Worm (Caenorhabditis elegans) whole organism, L4 larva: Measurements from ENCODE around the gene rbm-26.

Experiments
- F44E2.7 ChIP-seq: fragments of 200-800 bp; sonication (Bioruptor generic); IDR thresholded peaks from 2 replicates; pipeline ENCODE4 v2.1.2; 2022; ENCODE audit warnings: missing genetic modification characterization, missing compliant biosample characterization
- F49E8.2 ChIP-seq: sonication (generic microtip); optimal IDR thresholded peaks from 2 replicates; lab custom pipeline; 2016; ENCODE audit warnings: missing compliant biosample characterization, mild to moderate bottlenecking, missing genetic modification characterization, borderline replicate concordance
- T20F7.1 ChIP-seq: fragments of 200-800 bp; sonication (Bioruptor generic); optimal IDR thresholded peaks from 2 replicates; lab custom pipeline; 2018; ENCODE audit warnings: mild to moderate bottlenecking, missing genetic modification characterization, missing compliant biosample characterization
- T26A8.4 ChIP-seq: fragments of 200-800 bp; sonication (Bioruptor generic); IDR thresholded peaks from 2 replicates; pipeline ENCODE4 v1.3.6; 2022; ENCODE audit warnings: missing genetic modification characterization, missing compliant biosample characterization
- Y105C5A.15 ChIP-seq: fragments of 200-800 bp; sonication (Bioruptor generic); IDR thresholded peaks from 2 replicates; pipeline ENCODE4 v1.3.6; 2022; ENCODE audit warnings: missing genetic modification characterization, missing compliant biosample characterization
- Y48G9A.11 ChIP-seq: fragments of 200-800 bp; sonication (Bioruptor generic); IDR thresholded peaks from 2 replicates; pipeline ENCODE4 v1.3.6; 2022; ENCODE audit warnings: missing genetic modification reagents, missing genetic modification characterization, missing compliant biosample characterization
- Y5F2A.4 ChIP-seq: fragments of 200-800 bp; sonication (Bioruptor generic); optimal IDR thresholded peaks from 2 replicates; lab custom pipeline; 2018; ENCODE audit warnings: mild to moderate bottlenecking, missing genetic modification characterization, missing compliant biosample characterization
- ZK337.2 ChIP-seq: fragments of 200-800 bp; sonication (Bioruptor generic); IDR thresholded peaks from 2 replicates; pipeline ENCODE4 v1.3.6; 2022; ENCODE audit warnings: missing genetic modification reagents, missing genetic modification characterization, missing compliant biosample characterization
- ZK546.5 ChIP-seq, 2 experiments: sonication (generic microtip); optimal IDR thresholded peaks; 2 replicates each; lab custom pipeline; 2017; ENCODE audit warnings: missing biosample characterization in 2 of 2, missing genetic modification characterization in 2 of 2
- aha-1 ChIP-seq: fragments of 150-350 bp; peaks from one replicate; lab custom pipeline; 2014; ENCODE audit warnings: missing biosample characterization, missing genetic modification characterization
- aly-2 ChIP-seq: sonication (generic microtip); optimal IDR thresholded peaks from 2 replicates; lab custom pipeline; 2018; ENCODE audit warnings: missing biosample characterization, missing genetic modification characterization
- ama-1 ChIP-seq: fragments of 150-350 bp; optimal IDR thresholded peaks from 2 replicates; lab custom pipeline; 2014; ENCODE audit warnings: inconsistent platforms, mixed read lengths
- ceh-20 ChIP-seq: fragments of 200-800 bp; sonication (Bioruptor generic); IDR thresholded peaks from 2 replicates; pipeline ENCODE4 v1.3.6; 2022; ENCODE audit warnings: missing genetic modification reagents, missing genetic modification characterization, missing compliant biosample characterization
- ceh-44 ChIP-seq: fragments of 200-800 bp; sonication (Bioruptor generic); IDR thresholded peaks from 2 replicates; pipeline ENCODE4 v1.3.6; 2022; ENCODE audit warnings: missing genetic modification reagents, missing genetic modification characterization, missing compliant biosample characterization
- ceh-82 ChIP-seq: sonication (generic microtip); optimal IDR thresholded peaks from 2 replicates; lab custom pipeline; 2017; ENCODE audit warnings: missing biosample characterization, missing genetic modification characterization
- cey-2 ChIP-seq: sonication (generic microtip); optimal IDR thresholded peaks from 3 replicates; lab custom pipeline; 2017; ENCODE audit warnings: missing genetic modification characterization, mild to moderate bottlenecking, missing compliant biosample characterization, antibody characterized with exemption, borderline replicate concordance; ENCODE audit not compliant: insufficient read depth
- daf-12 ChIP-seq: fragments of 150-350 bp; optimal IDR thresholded peaks from 2 replicates; lab custom pipeline; 2014; ENCODE audit warnings: missing biosample characterization, missing genetic modification reagents, missing genetic modification characterization
- daf-16 ChIP-seq, 3 experiments: sonication (generic microtip); optimal IDR thresholded peaks; 2 replicates each; lab custom pipeline; 2016 to 2017; ENCODE audit warnings: missing genetic modification characterization in 3 of 3, missing genetic modification reagents in 3 of 3, mild to moderate bottlenecking in 2 of 3, missing compliant biosample characterization in 2 of 3, missing biosample characterization in 1 of 3, moderate library complexity in 1 of 3
- daf-8 ChIP-seq: fragments of 200-800 bp; sonication (Bioruptor generic); IDR thresholded peaks from 2 replicates; pipeline ENCODE4 v1.3.6; 2022; ENCODE audit warnings: missing genetic modification characterization, missing compliant biosample characterization
- dmd-8 ChIP-seq: fragments of 200-800 bp; sonication (Bioruptor generic); IDR thresholded peaks from 2 replicates; pipeline ENCODE4 v1.3.6; 2022; ENCODE audit warnings: missing genetic modification characterization, missing compliant biosample characterization
- dve-1 ChIP-seq: sonication (generic microtip); optimal IDR thresholded peaks from 2 replicates; lab custom pipeline; 2017; ENCODE audit warnings: antibody characterized with exemption, mild to moderate bottlenecking, missing genetic modification characterization, missing compliant biosample characterization; ENCODE audit not compliant: insufficient read depth
- fkh-10 ChIP-seq: fragments of 150-350 bp; optimal IDR thresholded peaks from 2 replicates; lab custom pipeline; 2014; ENCODE audit warnings: missing biosample characterization, missing genetic modification reagents, missing genetic modification characterization
- hif-1 ChIP-seq, 2 experiments: sonication (generic microtip); optimal IDR thresholded peaks; 2 replicates each; lab custom pipeline; 2016 to 2017; ENCODE audit warnings: missing compliant biosample characterization in 2 of 2, missing genetic modification characterization in 2 of 2, missing genetic modification reagents in 2 of 2, missing genotype in 2 of 2, mild to moderate bottlenecking in 1 of 2
- hlh-11 ChIP-seq: fragments of 200-800 bp; sonication (Bioruptor generic); optimal IDR thresholded peaks from 2 replicates; lab custom pipeline; 2018; ENCODE audit warnings: mild to moderate bottlenecking, missing genetic modification characterization, missing compliant biosample characterization
- jun-1 ChIP-seq: fragments of 150-350 bp; optimal IDR thresholded peaks from 2 replicates; lab custom pipeline; 2014; ENCODE audit warnings: missing biosample characterization, missing genetic modification reagents, missing genetic modification characterization
- lin-1 ChIP-seq: fragments of 200-800 bp; sonication (Bioruptor generic); IDR thresholded peaks from 2 replicates; pipeline ENCODE4 v1.3.6; 2022; ENCODE audit warnings: missing genetic modification reagents, missing genetic modification characterization, missing compliant biosample characterization
- lin-13 ChIP-seq: fragments of 150-350 bp; optimal IDR thresholded peaks from 2 replicates; lab custom pipeline; 2014; ENCODE audit warnings: missing biosample characterization, missing genetic modification reagents, missing genetic modification characterization
- lin-15B ChIP-seq: fragments of 150-350 bp; sonication (generic microtip); optimal IDR thresholded peaks from 3 replicates; lab custom pipeline; 2014; ENCODE audit warnings: missing biosample characterization, missing genetic modification characterization
- lir-3 ChIP-seq: sonication (generic microtip); optimal IDR thresholded peaks from 2 replicates; lab custom pipeline; 2016; ENCODE audit warnings: mild to moderate bottlenecking, missing genetic modification characterization, missing compliant biosample characterization
- madf-9 ChIP-seq: fragments of 200-800 bp; sonication (Bioruptor generic); conservative IDR thresholded peaks from 2 replicates; pipeline ENCODE4 v1.3.6; 2022; ENCODE audit warnings: missing genetic modification reagents, missing genetic modification characterization, missing compliant biosample characterization
- mdl-1 ChIP-seq, 2 experiments: fragments of 150-350 bp in 1 of 2; sonication (generic microtip) in 1 of 2; optimal IDR thresholded peaks; 2 replicates each; lab custom pipeline; 2014 to 2017; ENCODE audit warnings: missing biosample characterization in 2 of 2, missing genetic modification characterization in 2 of 2
- mxl-2 ChIP-seq: fragments of 200-800 bp; sonication (Bioruptor generic); conservative IDR thresholded peaks from 2 replicates; pipeline ENCODE4 v1.3.6; 2022; ENCODE audit warnings: missing genetic modification reagents, missing genetic modification characterization, missing compliant biosample characterization
- mxl-3 ChIP-seq: fragments of 200-800 bp; sonication (Bioruptor generic); optimal IDR thresholded peaks from 2 replicates; lab custom pipeline; 2018; ENCODE audit warnings: mild to moderate bottlenecking, missing genetic modification characterization, missing compliant biosample characterization
- nhr-10 ChIP-seq: fragments of 150-350 bp; optimal IDR thresholded peaks from 2 replicates; lab custom pipeline; 2014; ENCODE audit warnings: missing biosample characterization, missing genetic modification characterization
- nhr-102 ChIP-seq: sonication (generic microtip); optimal IDR thresholded peaks from 2 replicates; lab custom pipeline; 2016; ENCODE audit warnings: mild to moderate bottlenecking, missing genetic modification characterization, moderate library complexity, missing compliant biosample characterization
- nhr-111 ChIP-seq: fragments of 200-800 bp; sonication (Bioruptor generic); optimal IDR thresholded peaks from 2 replicates; lab custom pipeline; 2018; ENCODE audit warnings: mild to moderate bottlenecking, missing genetic modification characterization, missing compliant biosample characterization
- nhr-237 ChIP-seq: sonication (generic microtip); optimal IDR thresholded peaks from 2 replicates; lab custom pipeline; 2017; ENCODE audit warnings: missing biosample characterization, missing genetic modification characterization
- nhr-28 ChIP-seq: fragments of 150-350 bp; optimal IDR thresholded peaks from 2 replicates; lab custom pipeline; 2014; ENCODE audit warnings: missing biosample characterization, missing genetic modification characterization
- nhr-41 ChIP-seq: fragments of 200-800 bp; sonication (Bioruptor generic); IDR thresholded peaks from 2 replicates; pipeline ENCODE4 v1.3.6; 2022; ENCODE audit warnings: missing genetic modification reagents, missing genetic modification characterization, missing compliant biosample characterization
- nhr-48 ChIP-seq: sonication (generic microtip); optimal IDR thresholded peaks from 2 replicates; lab custom pipeline; 2016; ENCODE audit warnings: mild to moderate bottlenecking, missing genetic modification characterization, missing compliant biosample characterization
- nhr-6 ChIP-seq: fragments of 150-350 bp; optimal IDR thresholded peaks from 2 replicates; lab custom pipeline; 2014; ENCODE audit warnings: missing biosample characterization, missing genetic modification characterization
- nhr-76 ChIP-seq: fragments of 150-350 bp; optimal IDR thresholded peaks from 2 replicates; lab custom pipeline; 2014; ENCODE audit warnings: missing biosample characterization, missing genetic modification characterization
- php-3 ChIP-seq: fragments of 200-800 bp; sonication (Bioruptor generic); IDR thresholded peaks from 2 replicates; pipeline ENCODE4 v1.3.6; 2022; ENCODE audit warnings: missing genetic modification reagents, missing genetic modification characterization, missing compliant biosample characterization
- saeg-2 ChIP-seq: fragments of 200-800 bp; sonication (Bioruptor generic); IDR thresholded peaks from 2 replicates; pipeline ENCODE4 v1.3.6; 2022; ENCODE audit warnings: missing genetic modification reagents, missing genetic modification characterization, missing compliant biosample characterization
- set-16 ChIP-seq: fragments of 200-800 bp; sonication (Bioruptor generic); IDR thresholded peaks from 2 replicates; pipeline ENCODE4 v1.3.6; 2022; ENCODE audit warnings: missing genetic modification reagents, missing genetic modification characterization, missing compliant biosample characterization
- skn-1 ChIP-seq: fragments of 150-350 bp; optimal IDR thresholded peaks from 2 replicates; lab custom pipeline; 2014; ENCODE audit warnings: missing biosample characterization, missing genetic modification characterization
- spr-3 ChIP-seq: fragments of 200-800 bp; sonication (Bioruptor generic); optimal IDR thresholded peaks from 2 replicates; lab custom pipeline; 2018; ENCODE audit warnings: mild to moderate bottlenecking, missing genetic modification characterization, missing compliant biosample characterization
- unc-130 ChIP-seq: sonication (generic microtip); optimal IDR thresholded peaks from 2 replicates; lab custom pipeline; 2016; ENCODE audit warnings: missing genetic modification reagents, missing genetic modification characterization, missing compliant biosample characterization
- zag-1 ChIP-seq: fragments of 150-350 bp; optimal IDR thresholded peaks from 2 replicates; lab custom pipeline; 2014; ENCODE audit warnings: missing biosample characterization, missing genetic modification characterization
- zfp-3 ChIP-seq: fragments of 200-800 bp; sonication (Bioruptor generic); conservative IDR thresholded peaks from 2 replicates; pipeline ENCODE4 v1.3.6; 2022; ENCODE audit warnings: missing genetic modification reagents, missing genetic modification characterization, missing compliant biosample characterization
- zip-2 ChIP-seq: fragments of 150-350 bp; optimal IDR thresholded peaks from 2 replicates; lab custom pipeline; 2014; ENCODE audit warnings: missing biosample characterization, missing genetic modification characterization
- ztf-7 ChIP-seq: fragments of 150-350 bp; optimal IDR thresholded peaks from 2 replicates; lab custom pipeline; 2014; ENCODE audit warnings: missing biosample characterization, missing genetic modification characterization

rbm-26 gene

ce11 chrIII:5761886-5762285 lies 50.5 kb downstream of the rbm-26 start (continued):
- TF ChIP-seq php-3 (GFP tag; lab: Robert Waterston, UW), result no peak
- no peak for TF ChIP-seq lir-3 (tag; lab: Kevin White, UChicago)
- no peak for TF ChIP-seq nhr-28
- TF ChIP-seq lin-15B, result no peak
- TF ChIP-seq F49E8.2, result no peak
- TF ChIP-seq T26A8.4, result peak; percentile 63
- TF ChIP-seq T20F7.1 (GFP tag; lab: Kevin White, UChicago), result no peak
- no peak for TF ChIP-seq Y5F2A.4 (GFP tag; lab: Kevin White, UChicago)
- TF ChIP-seq zag-1, result no peak
- TF ChIP-seq nhr-111, result no peak
- TF ChIP-seq mxl-3 (GFP tag; lab: Kevin White, UChicago), result peak; percentile 50
- no peak for TF ChIP-seq ZK337.2 (GFP tag; lab: Robert Waterston, UW)
- no peak for TF ChIP-seq fkh-10
- no peak for TF ChIP-seq nhr-76 (tag; lab: Kevin White, UChicago)
- 0 out of 2 replicates have a peak, but pooled peaks have one; percentile 65 for TF ChIP-seq dmd-8 (GFP tag; lab: Robert Waterston, UW)
- TF ChIP-seq ceh-82 (tag; lab: Kevin White, UChicago), result no peak
- peak in 1 of 2 experiments; percentile 39 for TF ChIP-seq daf-16 (GFP tag; optimal IDR thresholded peaks at IDR 0.05; lab: Kevin White, UChicago)
- TF ChIP-seq daf-16 (tag; optimal IDR thresholded peaks at IDR 0.05; lab: Kevin White, UChicago), result no peak
- TF ChIP-seq zip-2 (tag; lab: Kevin White, UChicago), result no peak
- 0 out of 2 replicates have a peak, but pooled peaks have one; percentile 40 for TF ChIP-seq F44E2.7 (GFP tag; lab: Robert Waterston, UW)
- TF ChIP-seq ZK546.5 (tag; optimal IDR thresholded peaks at IDR 0.05; lab: Kevin White, UChicago), result no peak
- no peak for TF ChIP-seq nhr-48 (tag; lab: Kevin White, UChicago)
- no peak for TF ChIP-seq mdl-1 (tag; optimal IDR thresholded peaks at IDR 0.05; lab: Kevin White, UChicago)
- no peak for TF ChIP-seq hif-1 (tag; optimal IDR thresholded peaks at IDR 0.05; lab: Kevin White, UChicago)
- no peak for TF ChIP-seq nhr-6 (tag; lab: Kevin White, UChicago)
- no peak for TF ChIP-seq skn-1
- TF ChIP-seq nhr-102 (tag; lab: Kevin White, UChicago), result peak; percentile 6
- no peak for TF ChIP-seq madf-9 (GFP tag; lab: Robert Waterston, UW)
- TF ChIP-seq saeg-2, result no peak
- TF ChIP-seq ceh-20 (GFP tag; lab: Robert Waterston, UW), result no peak
- TF ChIP-seq unc-130, result peak; percentile 50
- TF ChIP-seq nhr-237 (tag; lab: Kevin White, UChicago), result no peak
- TF ChIP-seq zfp-3, result no peak
- no peak for TF ChIP-seq hlh-11 (tag; lab: Kevin White, UChicago)
- no peak for TF ChIP-seq ceh-44
- 0 out of 2 replicates have a peak, but pooled peaks have one; percentile 23 for TF ChIP-seq mxl-2
- TF ChIP-seq spr-3 (GFP tag; lab: Kevin White, UChicago), result no peak
- peak; percentile 73; the same call in 1 of the 2 replicates for TF ChIP-seq Y48G9A.11
- no peak for TF ChIP-seq cey-2
- TF ChIP-seq daf-12, result no peak
- no peak for TF ChIP-seq nhr-10 (tag; lab: Kevin White, UChicago)
- no peak for TF ChIP-seq aly-2 (tag; lab: Kevin White, UChicago)
- no peak for TF ChIP-seq daf-8 (GFP tag; lab: Robert Waterston, UW)
- TF ChIP-seq set-16 (GFP tag; lab: Robert Waterston, UW), result no peak
- TF ChIP-seq jun-1 (tag; lab: Kevin White, UChicago), result no peak
- no peak for TF ChIP-seq lin-13 (GFP tag; lab: Kevin White, UChicago)
- TF ChIP-seq ztf-7 (tag; lab: Kevin White, UChicago), result no peak
- TF ChIP-seq Y105C5A.15 (GFP tag; lab: Robert Waterston, UW), result peak; percentile 76; the same call in 1 of the 2 replicates
- TF ChIP-seq lin-1, result no peak
- TF ChIP-seq aha-1 (tag; lab: Kevin White, UChicago), result no peak
- TF ChIP-seq ama-1, result no peak
- no peak for TF ChIP-seq nhr-41
- peak; percentile 12 for TF ChIP-seq dve-1 (tag; lab: Kevin White, UChicago)
